Worm (Caenorhabditis elegans) whole organism, L2 larva: ENCODE data around the gene W08E12.7.

Source experiments
- R02D3.7 ChIP-seq: fragments of 150-350 bp; optimal IDR thresholded peaks from 2 replicates; lab custom pipeline; 2014; ENCODE audit warnings: missing biosample characterization, missing genetic modification characterization
- ama-1 ChIP-seq: fragments of 150-350 bp; optimal IDR thresholded peaks from 2 replicates; lab custom pipeline; 2018; ENCODE audit warnings: inconsistent platforms
- blmp-1 ChIP-seq: sonication (generic microtip); optimal IDR thresholded peaks from 2 replicates; lab custom pipeline; 2017; ENCODE audit warnings: missing genetic modification characterization, mild to moderate bottlenecking, missing compliant biosample characterization, antibody characterized with exemption, moderate library complexity; ENCODE audit not compliant: insufficient read depth
- ceh-82 ChIP-seq: fragments of 150-350 bp; optimal IDR thresholded peaks from 2 replicates; lab custom pipeline; 2014; ENCODE audit warnings: missing biosample characterization, missing genetic modification characterization
- crh-2 ChIP-seq: sonication (generic microtip); optimal IDR thresholded peaks from 2 replicates; lab custom pipeline; 2017; ENCODE audit warnings: missing biosample characterization, missing genetic modification characterization
- egl-27 ChIP-seq: sonication (generic microtip); optimal IDR thresholded peaks from 3 replicates; lab custom pipeline; 2017; ENCODE audit warnings: missing biosample characterization, missing genetic modification reagents, missing genetic modification characterization
- lin-11 ChIP-seq: fragments of 150-350 bp; sonication (generic microtip); optimal IDR thresholded peaks from 2 replicates; lab custom pipeline; 2014; ENCODE audit warnings: missing biosample characterization, missing genetic modification characterization, inconsistent platforms, mixed read lengths
- lin-13 ChIP-seq: fragments of 150-350 bp; optimal IDR thresholded peaks from 2 replicates; lab custom pipeline; 2014; ENCODE audit warnings: missing biosample characterization, missing genetic modification reagents, missing genetic modification characterization
- mdl-1 ChIP-seq, 2 experiments: fragments of 150-350 bp in 1 of 2; sonication (generic microtip) in 1 of 2; optimal IDR thresholded peaks; 2 replicates each; lab custom pipeline; 2017; ENCODE audit warnings: missing biosample characterization in 2 of 2, missing genetic modification characterization in 2 of 2
- nhr-129 ChIP-seq: fragments of 150-350 bp; optimal IDR thresholded peaks from 2 replicates; lab custom pipeline; 2014; ENCODE audit warnings: missing biosample characterization, missing genetic modification characterization
- nhr-23 ChIP-seq: fragments of 150-350 bp; optimal IDR thresholded peaks from 2 replicates; lab custom pipeline; 2014; ENCODE audit warnings: missing biosample characterization, missing genetic modification reagents, missing genetic modification characterization
- nhr-25 ChIP-seq: fragments of 150-350 bp; sonication (generic microtip); optimal IDR thresholded peaks from 3 replicates; lab custom pipeline; 2014; ENCODE audit warnings: missing biosample characterization, missing genetic modification characterization
- unc-62 ChIP-seq: fragments of 150-350 bp; optimal IDR thresholded peaks from 2 replicates; lab custom pipeline; 2014; ENCODE audit warnings: missing biosample characterization, missing genetic modification reagents, missing genetic modification characterization
- zag-1 ChIP-seq: fragments of 150-350 bp; optimal IDR thresholded peaks from 2 replicates; lab custom pipeline; 2014; ENCODE audit warnings: missing biosample characterization, missing genetic modification characterization

The W08E12.7 gene

DNA sequence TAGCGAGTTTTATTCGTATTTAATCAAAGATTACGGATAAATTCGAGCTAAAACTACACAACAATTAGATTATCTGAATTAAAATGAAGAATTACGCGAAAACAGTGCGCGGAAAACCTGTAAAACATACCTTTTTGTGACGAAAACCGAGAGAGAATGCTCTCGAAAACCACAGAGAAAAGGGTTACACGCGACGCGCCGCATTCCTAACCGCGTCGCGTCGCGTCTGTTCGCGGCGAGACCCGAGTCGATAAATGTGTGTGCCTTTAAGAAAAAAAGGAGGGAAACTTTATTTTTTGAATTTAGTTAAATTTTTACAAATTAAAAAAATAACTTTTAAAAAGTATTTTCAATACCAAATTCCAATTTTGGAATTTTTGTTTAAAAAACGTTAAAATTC, 43.7 kb downstream of the W08E12.7 start, which contains the start of gene hrpa-1 (continued):
- TF ChIP-seq ama-1 (lab: Kevin White, UChicago) (peak; percentile 64), crh-2 (tag; lab: Kevin White, UChicago) (peak; percentile 90), ceh-82 (tag; lab: Kevin White, UChicago) (peak; percentile 62), blmp-1 (peak; percentile 28), lin-13 (GFP tag; lab: Kevin White, UChicago) (peak; percentile 92), mdl-1 (tag; optimal IDR thresholded peaks at IDR 0.05; lab: Kevin White, UChicago) (peak in 1 of 2 experiments; percentile 46)

DNA sequence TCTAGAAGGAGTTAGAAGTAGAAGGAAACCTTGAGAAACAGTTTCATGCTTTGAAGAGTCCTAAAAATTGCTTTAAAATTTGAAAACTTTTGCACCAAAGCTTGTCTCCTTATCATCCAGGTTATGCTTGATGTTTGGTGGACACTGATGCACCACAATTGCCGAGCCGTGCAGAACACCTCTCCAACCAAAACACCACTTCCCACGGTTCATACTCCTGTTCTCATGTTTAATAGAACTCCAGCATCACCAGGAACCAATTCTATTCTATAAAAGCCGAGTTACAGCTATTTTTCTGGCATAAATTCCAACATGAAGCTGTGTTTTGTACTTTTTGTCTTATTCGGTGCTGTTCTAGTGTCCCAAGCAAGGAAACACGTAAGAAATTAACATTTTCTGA, 46.2 kb downstream of the W08E12.7 start, which contains the start of gene F42A6.2:
Gene F42A6.2 (plus strand): TSS at position 301 of the 400 bp plus-strand sequence.
- TF ChIP-seq R02D3.7: no peak
- TF ChIP-seq nhr-25 (tag; lab: Kevin White, UChicago): no peak
- no peak for TF ChIP-seq nhr-129

DNA sequence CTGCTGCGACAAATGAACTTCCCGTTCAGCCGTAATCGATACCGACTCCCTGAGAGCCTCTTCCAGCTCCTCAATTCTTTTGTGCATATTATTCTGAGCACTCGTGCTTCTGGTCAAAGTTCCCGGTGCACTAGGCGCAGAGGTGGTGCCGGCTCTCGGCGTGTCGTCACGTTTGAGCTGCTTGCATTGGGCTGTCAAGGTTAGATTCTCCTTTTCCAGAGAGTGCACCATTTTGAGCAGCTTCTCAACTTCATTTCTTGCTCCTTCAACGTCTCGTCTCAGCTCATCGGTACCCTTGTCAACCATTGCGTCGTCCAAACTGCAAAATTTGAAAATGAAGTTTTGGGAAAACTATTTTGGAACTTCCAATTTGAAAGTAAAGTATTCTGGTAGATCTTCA, 50.5 kb downstream of the W08E12.7 start:
- TF ChIP-seq egl-27 (tag; lab: Kevin White, UChicago) (no peak), mdl-1 (tag; optimal IDR thresholded peaks at IDR 0.05; lab: Kevin White, UChicago) (no peak), zag-1 (tag; lab: Kevin White, UChicago) (no peak), R02D3.7 (no peak), nhr-23 (no peak), unc-62 (GFP tag; lab: Kevin White, UChicago) (no peak), lin-11 (tag; lab: Kevin White, UChicago) (no peak), crh-2 (tag; lab: Kevin White, UChicago) (no peak)
- TF ChIP-seq, all 48 proteins: peak for 0
